Worm (Caenorhabditis elegans) whole organism, mixed stage, embryonic: ENCODE data around the gene T04C9.3.

Experiments
- M03D4.4 ChIP-seq: sonication (generic microtip); optimal IDR thresholded peaks from 2 replicates; lab custom pipeline; 2017; ENCODE audit warnings: mild to moderate bottlenecking, missing genetic modification characterization, missing compliant biosample characterization
- bed-3 ChIP-seq: fragments of 200-800 bp; sonication (Bioruptor generic); optimal IDR thresholded peaks from 3 replicates; lab custom pipeline; 2018; ENCODE audit warnings: mild to moderate bottlenecking, missing genetic modification characterization, moderate library complexity, missing compliant biosample characterization
- blmp-1 ChIP-seq: fragments of 150-350 bp; optimal IDR thresholded peaks from 2 replicates; lab custom pipeline; 2014; ENCODE audit warnings: missing biosample characterization, missing genetic modification characterization
- ceh-39 ChIP-seq: fragments of 150-350 bp; optimal IDR thresholded peaks from 2 replicates; lab custom pipeline; 2014; ENCODE audit warnings: missing biosample characterization, missing genetic modification characterization
- ceh-43 ChIP-seq: fragments of 200-800 bp; sonication (Bioruptor generic); optimal IDR thresholded peaks from 2 replicates; lab custom pipeline; 2018; ENCODE audit warnings: mild to moderate bottlenecking, missing genetic modification characterization, moderate library complexity, missing compliant biosample characterization
- ces-1 ChIP-seq: fragments of 150-350 bp; optimal IDR thresholded peaks from 2 replicates; lab custom pipeline; 2014; ENCODE audit warnings: missing biosample characterization, missing genetic modification reagents, missing genetic modification characterization
- cnd-1 ChIP-seq: fragments of 200-800 bp; sonication (Bioruptor generic); optimal IDR thresholded peaks from 2 replicates; lab custom pipeline; 2018; ENCODE audit warnings: mild to moderate bottlenecking, missing genetic modification characterization, missing compliant biosample characterization
- drap-1 ChIP-seq: fragments of 200-800 bp; sonication (Bioruptor generic); optimal IDR thresholded peaks from 3 replicates; lab custom pipeline; 2018; ENCODE audit warnings: mild to moderate bottlenecking, missing genetic modification characterization, missing compliant biosample characterization
- elt-1 ChIP-seq: sonication (generic microtip); optimal IDR thresholded peaks from 2 replicates; lab custom pipeline; 2017; ENCODE audit warnings: missing genetic modification characterization, mild to moderate bottlenecking, missing compliant biosample characterization, antibody characterized with exemption, moderate library complexity, borderline replicate concordance; ENCODE audit not compliant: insufficient read depth
- flh-1 ChIP-seq: fragments of 200-800 bp; sonication (Bioruptor generic); optimal IDR thresholded peaks from 2 replicates; lab custom pipeline; 2018; ENCODE audit warnings: mild to moderate bottlenecking, missing genetic modification characterization, moderate library complexity, missing compliant biosample characterization
- ham-2 ChIP-seq: fragments of 200-800 bp; sonication (Bioruptor generic); optimal IDR thresholded peaks from 2 replicates; lab custom pipeline; 2018; ENCODE audit warnings: mild to moderate bottlenecking, missing genetic modification characterization, missing compliant biosample characterization
- lin-13 ChIP-seq: fragments of 150-350 bp; optimal IDR thresholded peaks from 2 replicates; lab custom pipeline; 2014; ENCODE audit warnings: missing biosample characterization, missing genetic modification characterization
- lin-32 ChIP-seq: fragments of 200-800 bp; sonication (Bioruptor generic); optimal IDR thresholded peaks from 2 replicates; lab custom pipeline; 2018; ENCODE audit warnings: mild to moderate bottlenecking, missing genetic modification characterization, missing compliant biosample characterization
- lsy-2 ChIP-seq: fragments of 150-350 bp; optimal IDR thresholded peaks from 2 replicates; lab custom pipeline; 2014; ENCODE audit warnings: missing biosample characterization, missing genetic modification characterization
- mep-1 ChIP-seq: fragments of 150-350 bp; optimal IDR thresholded peaks from 2 replicates; lab custom pipeline; 2017; ENCODE audit warnings: missing biosample characterization, missing genetic modification reagents, missing genetic modification characterization, inconsistent platforms
- nhr-2 ChIP-seq: fragments of 150-350 bp; optimal IDR thresholded peaks from 2 replicates; lab custom pipeline; 2014; ENCODE audit warnings: missing biosample characterization, missing genetic modification characterization
- nhr-237 ChIP-seq: fragments of 150-350 bp; optimal IDR thresholded peaks from 2 replicates; lab custom pipeline; 2014; ENCODE audit warnings: missing biosample characterization, missing genetic modification characterization
- nhr-28 ChIP-seq: fragments of 150-350 bp; optimal IDR thresholded peaks from 2 replicates; lab custom pipeline; 2014; ENCODE audit warnings: missing biosample characterization, missing genetic modification characterization
- nhr-76 ChIP-seq: sonication (generic microtip); optimal IDR thresholded peaks from 2 replicates; lab custom pipeline; 2017; ENCODE audit warnings: missing biosample characterization, missing genetic modification characterization
- pha-4 ChIP-seq: fragments of 150-350 bp; optimal IDR thresholded peaks from 2 replicates; lab custom pipeline; 2018; ENCODE audit warnings: missing biosample characterization, missing genetic modification reagents, missing genetic modification characterization
- sem-2 ChIP-seq: fragments of 200-800 bp; sonication (Bioruptor generic); optimal IDR thresholded peaks from 2 replicates; lab custom pipeline; 2018; ENCODE audit warnings: mild to moderate bottlenecking, missing genetic modification characterization, missing compliant biosample characterization
- snpc-4 ChIP-seq: fragments of 150-350 bp; optimal IDR thresholded peaks from 2 replicates; lab custom pipeline; 2014; ENCODE audit warnings: missing biosample characterization, missing genetic modification characterization
- sptf-1 ChIP-seq: sonication (generic microtip); optimal IDR thresholded peaks from 2 replicates; lab custom pipeline; 2017; ENCODE audit warnings: mild to moderate bottlenecking, missing genetic modification characterization, moderate library complexity, missing compliant biosample characterization
- tbx-8 ChIP-seq: fragments of 200-800 bp; sonication (Bioruptor generic); optimal IDR thresholded peaks from 2 replicates; lab custom pipeline; 2018; ENCODE audit warnings: mild to moderate bottlenecking, missing genetic modification characterization, moderate library complexity, missing compliant biosample characterization
- unc-120 ChIP-seq: sonication (generic microtip); optimal IDR thresholded peaks from 2 replicates; lab custom pipeline; 2017; ENCODE audit warnings: missing genetic modification characterization, missing compliant biosample characterization; ENCODE audit not compliant: poor library complexity, severe bottlenecking
- unc-39 ChIP-seq: fragments of 150-350 bp; optimal IDR thresholded peaks from 2 replicates; lab custom pipeline; 2014; ENCODE audit warnings: missing biosample characterization, missing genetic modification characterization
- ztf-11 ChIP-seq: fragments of 150-350 bp; optimal IDR thresholded peaks from 2 replicates; lab custom pipeline; 2014; ENCODE audit warnings: missing biosample characterization, missing genetic modification characterization

The T04C9.3 gene

DNA sequence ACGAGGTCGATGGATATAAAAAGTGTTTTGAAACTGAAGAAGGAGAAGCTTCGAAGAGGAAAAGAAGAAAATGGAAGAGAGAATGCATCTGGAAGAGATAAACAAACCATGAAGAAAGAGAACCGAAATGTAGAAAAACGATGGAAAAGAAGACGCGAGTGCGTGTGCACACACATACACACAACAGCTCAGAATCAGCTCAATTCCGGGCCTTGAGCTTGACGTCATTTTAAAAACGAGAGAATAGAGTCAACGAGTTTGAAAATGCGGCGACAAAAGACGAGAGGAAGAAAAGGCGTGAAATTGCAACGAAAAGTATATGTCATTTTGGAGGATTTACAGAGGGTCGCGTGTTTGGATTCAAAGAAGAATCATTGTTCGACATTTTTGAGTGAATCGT is 14.2 kb downstream of the T04C9.3 start:
- no peak for TF ChIP-seq ham-2 (GFP tag; lab: Kevin White, UChicago)
- TF ChIP-seq ces-1 = peak; percentile 24
- TF ChIP-seq nhr-2 (tag; lab: Kevin White, UChicago) = no peak
- no peak for TF ChIP-seq unc-120 (tag; lab: Kevin White, UChicago)

DNA sequence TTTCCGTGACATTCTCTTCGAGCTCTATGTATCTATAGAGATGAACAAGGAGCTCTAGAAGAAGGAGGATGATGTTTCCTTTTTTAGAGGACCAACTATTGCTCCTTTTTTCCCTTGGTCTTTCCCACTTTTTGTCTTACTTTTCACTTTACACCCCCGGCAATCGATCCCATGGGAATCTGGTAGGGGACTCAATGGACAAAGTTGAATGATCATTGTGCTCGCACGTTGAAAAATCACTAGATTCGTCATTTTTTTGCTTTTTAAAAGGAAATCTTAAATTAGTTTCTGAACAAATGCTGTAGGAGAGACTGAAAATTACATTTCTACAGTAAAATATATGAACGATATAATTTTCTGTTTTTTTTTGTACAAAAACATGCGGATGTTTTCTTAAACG is 16.6 kb downstream of the T04C9.3 start:
- TF ChIP-seq cnd-1 (tag; lab: Kevin White, UChicago) (no peak), lin-13 (tag; lab: Kevin White, UChicago) (no peak), lsy-2 (tag; lab: Kevin White, UChicago) (no peak), sptf-1 (no peak), unc-120 (tag; lab: Kevin White, UChicago) (no peak), nhr-2 (tag; lab: Kevin White, UChicago) (no peak), sem-2 (GFP tag; lab: Kevin White, UChicago) (no peak), elt-1 (tag; lab: Kevin White, UChicago) (no peak), nhr-237 (tag; lab: Kevin White, UChicago) (no peak), nhr-28 (tag; lab: Kevin White, UChicago) (no peak), unc-39 (tag; lab: Kevin White, UChicago) (no peak), ceh-43 (GFP tag; lab: Kevin White, UChicago) (no peak), drap-1 (GFP tag; lab: Kevin White, UChicago) (no peak), tbx-8 (GFP tag; lab: Kevin White, UChicago) (no peak), M03D4.4 (tag; lab: Kevin White, UChicago) (no peak), flh-1 (GFP tag; lab: Kevin White, UChicago) (no peak), ztf-11 (tag; lab: Kevin White, UChicago) (no peak), bed-3 (GFP tag; lab: Kevin White, UChicago) (no peak), nhr-76 (tag; lab: Kevin White, UChicago) (no peak)

DNA sequence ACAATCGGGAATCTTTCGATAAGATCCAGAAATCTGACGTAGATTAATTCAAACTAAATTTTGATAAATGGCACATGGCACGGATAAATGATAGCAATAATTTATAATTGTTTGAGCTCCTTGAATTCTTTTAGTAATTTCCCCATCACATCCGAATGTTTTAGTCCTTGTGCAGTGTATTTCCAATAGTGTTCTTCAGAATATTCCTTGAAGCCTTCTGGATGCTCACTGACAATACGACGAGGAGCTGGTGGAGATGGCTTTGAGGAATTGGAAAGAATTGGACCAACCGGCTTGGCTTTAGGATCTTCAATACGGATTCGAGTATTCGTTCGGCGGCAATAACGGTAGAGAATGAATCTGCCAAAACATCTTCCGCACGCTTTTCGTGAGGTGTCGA is 21.0 kb downstream of the T04C9.3 start:
- no peak for TF ChIP-seq blmp-1 (tag; lab: Kevin White, UChicago)

DNA sequence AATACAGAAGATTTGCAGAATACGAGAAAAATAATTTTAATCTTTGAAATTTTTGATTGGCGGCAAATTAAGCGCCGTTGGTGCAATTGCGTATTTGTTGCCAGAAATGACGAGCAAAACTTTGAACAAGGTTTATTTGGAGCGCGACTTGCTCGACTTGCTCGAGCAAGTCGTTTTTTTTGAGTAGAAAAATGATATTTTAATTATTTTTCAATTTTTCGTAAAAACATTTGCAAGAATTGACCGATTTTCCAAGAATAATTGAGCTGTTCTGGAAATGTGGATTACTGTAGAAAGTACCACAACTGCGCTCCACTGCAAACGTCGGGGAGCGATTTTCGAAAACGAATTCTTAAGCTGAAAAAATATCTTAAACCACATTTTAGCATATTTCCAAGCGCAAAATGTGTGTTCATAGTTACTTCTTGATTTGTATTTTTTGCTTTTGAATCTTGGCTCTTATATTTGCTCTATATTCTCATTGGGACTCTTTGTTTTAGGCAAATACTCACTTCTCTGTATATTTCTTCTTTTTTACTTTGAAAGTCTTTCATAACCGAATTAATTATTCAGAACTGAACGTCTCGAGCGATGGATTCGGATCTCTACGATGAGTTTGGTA is 23.7 kb downstream of the T04C9.3 start, which contains the start of the genes gcna-1 and eftu-2:
TSS of gene gcna-1 (minus strand) at position 96 of the 622 bp plus-strand sequence.
TSS of gene eftu-2 (plus strand) at position 572 of the 622 bp plus-strand sequence.
- TF ChIP-seq lin-32 (GFP tag; lab: Kevin White, UChicago) = no peak
- TF ChIP-seq ceh-39 (tag; lab: Kevin White, UChicago) = no peak
- peak; percentile 92 for TF ChIP-seq lsy-2 (tag; lab: Kevin White, UChicago)
- TF ChIP-seq, all 35 proteins: peak for 1

DNA sequence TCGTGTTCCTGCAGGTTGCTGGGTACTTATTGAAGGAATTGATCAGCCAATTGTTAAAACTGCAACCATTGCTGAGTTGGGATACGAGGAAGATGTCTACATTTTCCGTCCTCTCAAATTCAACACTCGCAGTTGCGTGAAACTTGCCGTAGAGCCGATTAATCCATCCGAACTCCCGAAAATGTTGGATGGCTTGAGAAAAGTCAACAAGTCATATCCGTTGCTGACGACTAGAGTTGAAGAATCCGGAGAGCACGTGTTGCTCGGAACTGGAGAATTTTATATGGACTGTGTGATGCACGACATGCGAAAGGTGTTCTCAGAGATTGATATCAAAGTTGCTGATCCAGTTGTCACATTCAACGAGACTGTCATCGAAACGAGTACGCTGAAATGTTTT is 25.9 kb downstream of the T04C9.3 start:
- TF ChIP-seq ceh-43 (GFP tag; lab: Kevin White, UChicago) (no peak), lin-32 (GFP tag; lab: Kevin White, UChicago) (no peak), nhr-76 (tag; lab: Kevin White, UChicago) (no peak), blmp-1 (tag; lab: Kevin White, UChicago) (no peak), pha-4 (tag; lab: Kevin White, UChicago) (no peak), sptf-1 (no peak), lin-13 (tag; lab: Kevin White, UChicago) (no peak)

DNA sequence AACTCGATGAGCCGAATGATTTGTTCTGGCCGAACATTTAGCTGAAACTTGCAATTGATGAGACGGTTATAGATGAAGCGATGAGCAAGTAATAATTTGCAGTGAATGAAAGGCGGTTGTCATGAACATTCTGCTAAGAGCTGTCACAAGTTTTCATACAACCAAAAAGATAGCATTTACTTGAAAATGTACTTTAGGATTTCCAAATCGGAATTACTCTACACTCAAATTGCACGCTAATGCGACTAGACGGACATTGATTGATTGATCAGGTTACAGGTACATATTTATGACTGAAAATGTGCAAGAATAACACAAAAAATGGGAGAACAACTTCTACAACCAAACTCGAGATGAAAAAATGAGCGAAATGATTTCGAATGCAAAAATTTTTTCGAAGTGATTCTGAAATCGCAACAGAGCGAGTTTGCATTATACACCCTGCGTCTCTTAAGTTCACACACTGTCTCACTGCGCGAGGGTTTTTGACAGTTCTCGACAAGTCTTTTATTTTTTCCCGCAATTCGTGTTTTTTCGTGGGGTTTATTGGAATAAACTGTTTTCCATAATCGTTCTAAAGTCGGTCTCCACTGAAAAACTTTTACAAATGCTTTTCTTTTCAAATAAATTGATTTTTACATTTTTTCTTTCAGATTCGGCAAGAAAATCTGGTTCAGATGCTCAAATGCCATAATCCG is 34.2 kb downstream of the T04C9.3 start, which contains the start of the genes npp-10 and cyk-3:
TSS of gene npp-10 (minus strand) at position 51 of the 698 bp plus-strand sequence.
TSS of gene cyk-3 (plus strand) at position 648 of the 698 bp plus-strand sequence.
- peak; percentile 70 for TF ChIP-seq nhr-2 (tag; lab: Kevin White, UChicago)
- no peak for TF ChIP-seq snpc-4 (tag; lab: Kevin White, UChicago)
- peak; percentile 72 for TF ChIP-seq mep-1 (tag; lab: Kevin White, UChicago)
